Fruit fly (Drosophila melanogaster): ENCODE results near the gene Paip2.

Paip2 gene

DNA sequence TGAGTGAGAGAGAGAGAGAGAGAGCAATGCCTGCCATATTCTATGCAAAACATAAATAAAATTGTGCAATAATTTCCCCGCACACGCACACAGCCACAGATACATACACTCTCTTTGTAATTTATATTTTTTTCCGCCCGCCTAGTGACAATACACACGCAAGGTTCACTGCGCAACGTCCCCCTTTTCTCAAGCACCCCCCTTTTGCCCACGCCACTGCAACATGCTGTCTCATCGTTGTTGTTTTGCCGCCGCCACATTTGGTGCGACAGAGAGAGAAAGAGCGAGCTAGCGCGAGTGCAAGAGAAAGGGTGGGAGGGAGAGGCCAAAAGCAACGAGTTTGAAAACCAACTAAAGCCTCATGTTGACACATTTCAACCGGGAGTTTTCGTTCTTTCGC, 31.8 kb downstream of the Paip2 start:
- TF ChIP-seq kay (GFP tag; ENCODE audit: borderline replicate concordance) (no peak), bab1 (GFP tag; optimal IDR thresholded peaks at IDR 0.05) (peak; percentile 6), CG14711 (tag; optimal IDR thresholded peaks at IDR 0.05) (peak; percentile 63), CG5204 (GFP tag; optimal IDR thresholded peaks at IDR 0.05) (no peak), tj (GFP tag; optimal IDR thresholded peaks at IDR 0.05) (peak; percentile 80), CG12768 (GFP tag; optimal IDR thresholded peaks at IDR 0.05) (peak; percentile 80), pad (GFP tag; optimal IDR thresholded peaks at IDR 0.05) (peak; percentile 87), CG11617 (GFP tag; optimal IDR thresholded peaks at IDR 0.05) (peak; percentile 65), cnc (optimal IDR thresholded peaks at IDR 0.05) (peak; percentile 91 to 95), CG33017 (tag; optimal IDR thresholded peaks at IDR 0.05) (peak; percentile 42), CG7101 (tag; optimal IDR thresholded peaks at IDR 0.05) (peak; percentile 62), ovo (GFP tag; optimal IDR thresholded peaks at IDR 0.05) (peak; percentile 48), Clk (GFP tag; optimal IDR thresholded peaks at IDR 0.05) (peak; percentile 30), Hr96 (GFP tag; optimal IDR thresholded peaks at IDR 0.05) (peak; percentile 72), cic (GFP tag; optimal IDR thresholded peaks at IDR 0.05) (peak; percentile 83), toe (GFP tag; optimal IDR thresholded peaks at IDR 0.05) (peak; percentile 37), CG1620 (GFP tag; optimal IDR thresholded peaks at IDR 0.05) (peak; percentile 71), CG7045 (GFP tag; optimal IDR thresholded peaks at IDR 0.05) (peak; percentile 34), Mnt (GFP tag; optimal IDR thresholded peaks at IDR 0.05) (peak; percentile 84), Crg-1 (GFP tag; optimal IDR thresholded peaks at IDR 0.05) (peak; percentile 63)

DNA sequence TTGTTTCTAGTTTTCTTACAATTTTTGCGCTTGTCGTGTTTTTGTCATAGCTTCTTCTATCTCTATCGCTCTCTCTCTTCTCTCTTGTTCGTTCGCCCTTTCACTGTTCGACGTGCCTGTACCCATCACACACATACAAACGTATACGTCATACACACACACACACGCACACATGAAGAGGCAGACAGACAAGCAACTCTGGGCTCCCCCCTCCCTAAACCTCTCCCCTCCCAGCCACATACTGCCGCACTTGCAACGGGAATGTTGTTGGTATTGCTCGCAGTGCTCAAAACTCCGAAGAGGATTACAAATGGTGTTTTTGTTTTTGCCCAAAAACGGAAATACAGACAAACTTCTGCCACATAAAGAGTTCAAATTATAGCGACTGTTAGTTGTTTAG, 32.4 kb downstream of the Paip2 start:
- peak; percentile 43 for TF ChIP-seq pad (GFP tag; optimal IDR thresholded peaks at IDR 0.05)
- TF ChIP-seq CG14711 (tag; optimal IDR thresholded peaks at IDR 0.05) = no peak

DNA sequence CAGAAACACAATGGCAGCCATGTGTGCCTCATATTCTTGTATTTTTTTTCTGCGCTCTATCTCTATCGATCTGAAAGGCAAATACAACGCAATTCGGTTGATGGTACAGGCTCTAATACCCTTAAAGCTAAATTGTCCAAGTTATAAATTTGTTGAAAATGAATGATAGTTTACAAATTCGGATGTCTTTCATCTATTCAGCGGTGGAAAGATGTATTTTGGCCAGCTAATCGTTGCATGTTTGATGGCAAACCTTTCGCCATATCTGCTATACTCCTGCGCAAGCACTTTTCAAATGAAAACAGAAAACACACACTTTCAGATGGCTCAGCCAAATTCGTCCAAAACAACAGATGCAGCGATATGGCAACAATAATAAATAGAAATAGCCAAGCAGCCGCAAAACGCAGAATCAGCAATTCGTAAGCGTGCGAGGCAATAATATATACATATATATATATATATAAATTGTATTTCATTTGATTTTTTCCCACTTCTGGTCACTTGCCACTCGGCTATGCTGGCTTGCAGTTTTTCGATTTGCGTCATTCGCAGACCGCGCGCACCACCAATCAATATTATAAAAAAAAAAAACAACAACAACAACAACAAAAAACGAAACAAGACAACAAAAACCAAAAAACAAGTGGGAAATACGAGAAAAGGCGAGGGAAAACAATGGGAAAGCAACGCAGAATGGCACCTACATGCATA, 33.7 kb downstream of the Paip2 start:
- TF ChIP-seq CG14711 (tag; optimal IDR thresholded peaks at IDR 0.05) = peak; percentile 23
- TF ChIP-seq kay (GFP tag; ENCODE audit: borderline replicate concordance) = peak; percentile 89
- no peak for TF ChIP-seq Clk (GFP tag; optimal IDR thresholded peaks at IDR 0.05)
- TF ChIP-seq tj (GFP tag; optimal IDR thresholded peaks at IDR 0.05) = peak; percentile 96

DNA sequence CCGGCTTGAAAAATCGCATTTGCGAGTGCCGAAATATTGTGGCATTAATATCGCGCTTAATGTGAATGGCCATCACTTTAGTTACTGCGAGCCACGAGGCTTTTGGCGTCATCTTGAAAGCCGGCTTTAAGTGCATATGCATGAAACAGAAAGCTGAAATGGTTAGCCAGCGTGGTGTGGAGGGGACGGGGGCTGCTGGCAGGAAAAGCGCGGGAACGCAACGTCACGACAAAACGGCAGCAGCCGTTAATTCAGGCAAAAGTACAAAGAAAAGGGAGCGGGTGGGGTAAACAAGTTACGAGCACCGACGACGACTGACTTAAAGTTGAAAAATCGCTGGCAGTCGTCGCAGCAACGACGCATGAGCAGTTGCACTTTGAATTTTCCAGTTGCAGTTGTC, 34.8 kb downstream of the Paip2 start:
- TF ChIP-seq Mnt (GFP tag; optimal IDR thresholded peaks at IDR 0.05) (no peak), tj (GFP tag; optimal IDR thresholded peaks at IDR 0.05) (no peak), cic (GFP tag; optimal IDR thresholded peaks at IDR 0.05) (no peak), ovo (GFP tag; optimal IDR thresholded peaks at IDR 0.05) (no peak), pad (GFP tag; optimal IDR thresholded peaks at IDR 0.05) (no peak), CG33017 (tag; optimal IDR thresholded peaks at IDR 0.05) (no peak), CG11617 (GFP tag; optimal IDR thresholded peaks at IDR 0.05) (no peak)

DNA sequence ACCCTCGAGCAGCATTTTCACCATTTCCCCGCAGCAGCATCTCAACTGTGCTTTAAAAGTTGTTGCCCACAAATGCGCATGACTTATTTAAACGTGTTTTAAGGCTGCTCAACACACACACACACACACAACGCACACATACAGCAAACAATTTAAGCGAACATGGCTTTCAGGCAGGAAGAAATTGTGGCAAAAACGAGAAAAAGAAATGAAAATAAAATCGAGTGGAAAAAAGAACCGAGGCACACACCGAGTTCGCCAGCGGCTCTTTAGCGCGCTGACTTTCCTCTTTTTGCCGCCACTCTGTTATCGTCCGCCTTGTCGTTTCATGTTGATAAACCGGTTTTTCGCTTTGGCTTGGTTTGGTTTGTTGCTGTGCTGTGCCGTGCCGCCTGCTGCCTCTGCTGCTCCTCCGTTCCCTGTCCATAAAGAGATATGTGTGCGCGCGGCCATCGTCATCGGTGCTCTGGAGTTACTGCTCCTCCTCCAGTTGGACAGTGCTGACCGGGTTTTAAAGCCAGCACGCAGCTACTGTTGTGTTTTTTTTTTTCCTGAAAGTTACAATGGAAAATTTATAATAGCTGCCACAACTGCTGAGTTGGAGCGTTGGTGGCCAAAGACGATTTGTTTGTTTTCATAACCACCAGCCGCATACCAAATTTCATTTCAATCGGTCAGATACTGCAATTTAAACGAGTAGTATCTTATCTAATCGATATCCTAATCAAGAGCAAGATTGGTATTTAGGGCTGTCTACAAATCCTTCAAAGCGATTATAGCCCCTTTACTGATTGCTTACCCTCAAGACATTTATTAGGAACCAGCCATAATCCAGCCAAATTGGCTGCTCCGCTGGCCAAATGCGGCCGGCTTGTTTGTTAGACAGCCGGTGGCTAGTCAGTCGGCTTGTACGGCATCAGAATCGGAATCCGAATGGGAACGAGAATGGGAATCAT, 35.5 kb downstream of the Paip2 start:
- TF ChIP-seq CG7045 (GFP tag; optimal IDR thresholded peaks at IDR 0.05) (no peak), toe (GFP tag; optimal IDR thresholded peaks at IDR 0.05) (no peak), cic (GFP tag; optimal IDR thresholded peaks at IDR 0.05) (no peak), CG12768 (GFP tag; optimal IDR thresholded peaks at IDR 0.05) (peak; percentile 21), kay (GFP tag; ENCODE audit: borderline replicate concordance) (peak; percentile 67), ovo (GFP tag; optimal IDR thresholded peaks at IDR 0.05) (peak; percentile 15), Mnt (GFP tag; optimal IDR thresholded peaks at IDR 0.05) (no peak)

DNA sequence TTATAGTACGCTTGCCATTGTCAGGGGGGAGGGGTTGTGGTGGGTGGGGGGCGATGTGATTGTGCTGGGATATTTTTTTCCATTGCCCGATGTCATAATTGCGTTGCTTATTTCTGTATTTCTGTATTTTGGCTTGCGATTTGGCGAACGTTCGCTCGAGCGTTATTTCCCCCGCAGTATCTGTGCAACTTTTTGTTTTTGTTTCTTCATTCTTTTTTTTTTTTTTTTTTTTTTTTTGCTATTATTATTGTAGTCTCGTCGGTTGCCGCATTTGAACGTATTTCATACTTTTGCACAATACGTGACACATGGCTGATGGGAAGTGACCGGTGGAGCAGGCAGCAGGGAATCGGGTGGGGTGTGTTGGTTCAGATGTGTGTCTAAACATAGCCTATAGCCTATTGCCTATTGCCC, 37.0 kb downstream of the Paip2 start:
- TF ChIP-seq toe (GFP tag; optimal IDR thresholded peaks at IDR 0.05) (no peak), kay (GFP tag; ENCODE audit: borderline replicate concordance) (peak; percentile 91), CG11617 (GFP tag; optimal IDR thresholded peaks at IDR 0.05) (peak; percentile 8), Crg-1 (GFP tag; optimal IDR thresholded peaks at IDR 0.05) (no peak), tj (GFP tag; optimal IDR thresholded peaks at IDR 0.05) (peak; percentile 40), CG7101 (tag; optimal IDR thresholded peaks at IDR 0.05) (no peak), Mnt (GFP tag; optimal IDR thresholded peaks at IDR 0.05) (peak; percentile 65), pad (GFP tag; optimal IDR thresholded peaks at IDR 0.05) (no peak), cic (GFP tag; optimal IDR thresholded peaks at IDR 0.05) (peak; percentile 90), Clk (GFP tag; optimal IDR thresholded peaks at IDR 0.05) (no peak), CG12768 (GFP tag; optimal IDR thresholded peaks at IDR 0.05) (peak; percentile 47)

Data from whole organism, adult.